Fruit fly (Drosophila melanogaster) whole organism, pupa: ENCODE results near the gene CCT2.
A peak's percentile ranks its signal among the peaks of the same experiment; 100 is the strongest.

Source experiments
- CG10348 ChIP-seq: fragments of 200-800 bp; sonication (Bioruptor generic); IDR thresholded peaks from 2 replicates; pipeline ENCODE4 v1.3.6; 2022; ENCODE audit warnings: missing biosample characterization, missing genetic modification characterization
- CG12605 ChIP-seq: fragments of 200-800 bp; sonication (Bioruptor generic); IDR thresholded peaks from 2 replicates; pipeline ENCODE4 v1.3.6; 2022; ENCODE audit warnings: missing biosample characterization, missing genetic modification characterization
- CG13204 ChIP-seq: fragments of 200-800 bp; sonication (Bioruptor generic); optimal IDR thresholded peaks from 2 replicates; lab custom pipeline; 2018; ENCODE audit warnings: missing biosample characterization, mild to moderate bottlenecking, missing genetic modification characterization, moderate library complexity
- CG14655 ChIP-seq: fragments of 200-800 bp; sonication (Bioruptor generic); optimal IDR thresholded peaks from 3 replicates; lab custom pipeline; 2017; ENCODE audit warnings: mild to moderate bottlenecking, missing biosample characterization, missing genetic modification reagents, missing genetic modification characterization
- CG15710 ChIP-seq: fragments of 200-800 bp; sonication (Bioruptor generic); optimal IDR thresholded peaks from 2 replicates; lab custom pipeline; 2018; ENCODE audit warnings: missing biosample characterization, mild to moderate bottlenecking, missing genetic modification characterization, moderate library complexity
- CG17806 ChIP-seq: fragments of 200-800 bp; sonication (Bioruptor generic); optimal IDR thresholded peaks from 2 replicates; lab custom pipeline; 2018; ENCODE audit warnings: missing biosample characterization, mild to moderate bottlenecking, missing genetic modification characterization, moderate library complexity
- CG32121 ChIP-seq: fragments of 200-800 bp; sonication (Bioruptor generic); IDR thresholded peaks from 2 replicates; pipeline ENCODE4 v1.3.6; 2022; ENCODE audit warnings: missing biosample characterization, missing genetic modification characterization
- CG34367 ChIP-seq: fragments of 200-800 bp; sonication (Bioruptor generic); optimal IDR thresholded peaks from 2 replicates; lab custom pipeline; 2018; ENCODE audit warnings: missing biosample characterization, mild to moderate bottlenecking, missing genetic modification characterization
- CG4496 ChIP-seq: fragments of 200-800 bp; sonication (Bioruptor generic); IDR thresholded peaks from 3 replicates; pipeline ENCODE4 v1.3.6; 2022; ENCODE audit warnings: missing biosample characterization, missing genetic modification characterization
- CG8159 ChIP-seq: fragments of 200-800 bp; sonication (Bioruptor generic); optimal IDR thresholded peaks from 3 replicates; lab custom pipeline; 2018; ENCODE audit warnings: missing biosample characterization, mild to moderate bottlenecking, missing genetic modification characterization, moderate library complexity
- CG8301 ChIP-seq: fragments of 200-800 bp; sonication (Bioruptor generic); optimal IDR thresholded peaks from 2 replicates; lab custom pipeline; 2018; ENCODE audit warnings: missing biosample characterization, mild to moderate bottlenecking, missing genetic modification characterization
- CG9948 ChIP-seq: fragments of 200-800 bp; sonication (Bioruptor generic); optimal IDR thresholded peaks from 2 replicates; lab custom pipeline; 2018; ENCODE audit warnings: missing biosample characterization, mild to moderate bottlenecking, missing genetic modification characterization, moderate library complexity
- D1 ChIP-seq: fragments of 200-800 bp; sonication (Bioruptor generic); optimal IDR thresholded peaks from 2 replicates; lab custom pipeline; 2018; ENCODE audit warnings: missing biosample characterization, mild to moderate bottlenecking, missing genetic modification characterization, moderate library complexity
- EcR ChIP-seq: fragments of 200-800 bp; sonication (Bioruptor generic); optimal IDR thresholded peaks from 3 replicates; lab custom pipeline; 2019; ENCODE audit warnings: missing biosample characterization, missing genetic modification characterization, mild to moderate bottlenecking, moderate library complexity, missing genetic modification reagents
- Ets98B ChIP-seq: fragments of 200-800 bp; sonication (Bioruptor generic); IDR thresholded peaks from 2 replicates; pipeline ENCODE4 v1.3.6; 2022; ENCODE audit warnings: missing biosample characterization, missing genetic modification characterization
- Pif1A ChIP-seq: fragments of 200-800 bp; sonication (Bioruptor generic); optimal IDR thresholded peaks from 3 replicates; lab custom pipeline; 2016; ENCODE audit warnings: missing biosample characterization, missing genetic modification characterization
- Pif1B ChIP-seq: fragments of 200-800 bp; sonication (Bioruptor generic); optimal IDR thresholded peaks from 3 replicates; lab custom pipeline; 2016; ENCODE audit warnings: missing biosample characterization, missing genetic modification characterization
- Snoo ChIP-seq: fragments of 200-800 bp; sonication (Bioruptor generic); optimal IDR thresholded peaks from 3 replicates; lab custom pipeline; 2017; ENCODE audit warnings: missing biosample characterization, mild to moderate bottlenecking, missing genetic modification characterization, inconsistent platforms
- fd96Ca ChIP-seq: fragments of 200-800 bp; sonication (Bioruptor generic); IDR thresholded peaks from 3 replicates; pipeline ENCODE4 v1.3.6; 2022; ENCODE audit warnings: missing biosample characterization, missing genetic modification characterization
- gl ChIP-seq: fragments of 200-800 bp; sonication (Bioruptor generic); optimal IDR thresholded peaks from 2 replicates; lab custom pipeline; 2018; ENCODE audit warnings: missing biosample characterization, mild to moderate bottlenecking, missing genetic modification characterization
- rn ChIP-seq: fragments of 200-800 bp; sonication (Bioruptor generic); IDR thresholded peaks from 2 replicates; pipeline ENCODE4 v1.3.6; 2022; ENCODE audit warnings: missing biosample characterization, missing genetic modification characterization

CCT2 gene

DNA sequence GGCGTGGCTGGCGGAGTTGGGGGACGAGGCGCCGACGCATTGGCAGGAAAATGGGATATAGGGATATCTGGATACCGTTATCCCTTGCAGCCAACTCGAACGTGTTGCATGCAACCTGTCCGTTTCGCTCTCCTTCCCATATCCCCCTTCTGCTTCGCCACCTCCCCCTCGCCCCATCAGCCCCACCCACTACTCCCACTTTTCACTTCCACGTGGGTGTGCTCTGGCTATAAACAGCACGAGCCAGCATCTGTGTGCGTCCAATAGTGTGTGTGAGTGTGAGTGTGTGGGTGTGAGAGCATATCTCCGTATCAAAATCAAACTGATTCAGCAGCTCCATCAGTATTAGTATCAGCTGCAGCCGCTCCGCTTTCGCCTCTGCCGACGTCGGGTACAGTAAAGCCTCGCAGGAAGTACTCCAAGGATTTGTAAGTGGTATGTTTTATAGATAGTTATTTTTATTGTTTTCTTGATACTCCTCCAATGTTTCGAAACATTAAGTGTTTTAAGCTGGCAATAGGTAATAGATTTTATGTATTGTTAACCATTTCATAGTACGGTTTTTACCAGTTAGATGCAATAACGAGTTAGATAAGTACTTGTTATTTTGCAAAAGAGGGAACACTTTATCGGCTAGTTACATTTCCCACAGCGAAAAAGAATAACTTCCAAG is 29.8 kb downstream of the CCT2 start:
- no peak for TF ChIP-seq gl (tag; lab: Kevin White, UChicago)
- no peak for TF ChIP-seq CG12605 (GFP tag; lab: Robert Waterston, UW)
- no peak for TF ChIP-seq rn
- TF ChIP-seq EcR (GFP tag; lab: Kevin White, UChicago), result no peak
- TF ChIP-seq CG8301 (tag; lab: Kevin White, UChicago), result peak; percentile 45
- no peak for TF ChIP-seq CG15710 (tag; lab: Kevin White, UChicago)
- TF ChIP-seq CG14655 (GFP tag; lab: Kevin White, UChicago), result peak; percentile 63
- TF ChIP-seq CG13204 (GFP tag; lab: Kevin White, UChicago), result no peak
- TF ChIP-seq CG32121 (GFP tag; lab: Robert Waterston, UW), result no peak
- TF ChIP-seq CG17806 (tag; lab: Kevin White, UChicago), result peak; percentile 18
- no peak for TF ChIP-seq D1
- TF ChIP-seq Ets98B, result no peak
- no peak for TF ChIP-seq CG9948 (tag; lab: Kevin White, UChicago)
- no peak for TF ChIP-seq Pif1B (GFP tag; lab: Kevin White, UChicago)
- TF ChIP-seq CG10348 (GFP tag; lab: Robert Waterston, UW), result no peak
- 0 out of 3 replicates have a peak, but pooled peaks have one; percentile 38 for TF ChIP-seq CG4496
- TF ChIP-seq Snoo (tag; lab: Kevin White, UChicago), result no peak
- peak; percentile 46; the same call in 1 of the 3 replicates for TF ChIP-seq fd96Ca (GFP tag; lab: Robert Waterston, UW)
- TF ChIP-seq CG8159 (tag; lab: Kevin White, UChicago), result peak; percentile 47
- TF ChIP-seq Pif1A, result no peak
- no peak for TF ChIP-seq CG34367 (tag; lab: Kevin White, UChicago)
- TF ChIP-seq, all 21 proteins: peak for 6

DNA sequence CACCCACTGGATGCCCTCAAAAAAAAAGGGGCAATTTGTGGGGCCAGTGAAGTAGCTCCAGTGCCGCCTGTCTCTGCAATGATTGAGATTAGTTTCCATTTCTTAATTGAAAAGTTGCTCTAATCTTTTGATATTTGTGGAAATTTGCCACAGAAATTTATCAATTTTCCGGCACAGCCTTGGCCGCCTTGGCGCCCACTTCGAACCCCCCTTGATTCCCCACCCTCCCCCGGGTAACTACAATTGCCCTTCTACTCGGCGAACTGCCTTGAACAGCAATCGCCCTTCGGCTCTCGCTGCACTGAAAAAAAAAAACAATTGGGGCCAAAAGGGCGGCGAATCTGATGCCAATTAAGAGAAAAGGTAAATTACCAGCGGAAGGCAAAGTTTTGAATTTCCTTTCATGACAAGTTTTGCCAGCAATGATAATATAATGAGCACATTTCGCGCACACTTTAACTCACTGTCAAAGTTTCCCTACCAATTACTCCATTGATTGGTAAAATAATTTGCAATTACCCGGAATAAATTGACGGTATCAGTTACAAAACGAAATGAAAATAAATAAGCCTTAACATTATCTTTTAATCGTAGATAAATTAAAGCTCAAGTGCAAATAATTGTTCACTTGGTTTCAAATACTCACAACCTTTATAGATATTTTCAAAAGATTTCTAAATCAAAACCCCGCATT is 30.5 kb downstream of the CCT2 start:
- TF ChIP-seq Pif1B (GFP tag; lab: Kevin White, UChicago) (no peak), gl (tag; lab: Kevin White, UChicago) (no peak), CG13204 (GFP tag; lab: Kevin White, UChicago) (no peak), CG4496 (no peak), Pif1A (no peak), fd96Ca (GFP tag; lab: Robert Waterston, UW) (no peak), CG14655 (GFP tag; lab: Kevin White, UChicago) (peak; percentile 1)

DNA sequence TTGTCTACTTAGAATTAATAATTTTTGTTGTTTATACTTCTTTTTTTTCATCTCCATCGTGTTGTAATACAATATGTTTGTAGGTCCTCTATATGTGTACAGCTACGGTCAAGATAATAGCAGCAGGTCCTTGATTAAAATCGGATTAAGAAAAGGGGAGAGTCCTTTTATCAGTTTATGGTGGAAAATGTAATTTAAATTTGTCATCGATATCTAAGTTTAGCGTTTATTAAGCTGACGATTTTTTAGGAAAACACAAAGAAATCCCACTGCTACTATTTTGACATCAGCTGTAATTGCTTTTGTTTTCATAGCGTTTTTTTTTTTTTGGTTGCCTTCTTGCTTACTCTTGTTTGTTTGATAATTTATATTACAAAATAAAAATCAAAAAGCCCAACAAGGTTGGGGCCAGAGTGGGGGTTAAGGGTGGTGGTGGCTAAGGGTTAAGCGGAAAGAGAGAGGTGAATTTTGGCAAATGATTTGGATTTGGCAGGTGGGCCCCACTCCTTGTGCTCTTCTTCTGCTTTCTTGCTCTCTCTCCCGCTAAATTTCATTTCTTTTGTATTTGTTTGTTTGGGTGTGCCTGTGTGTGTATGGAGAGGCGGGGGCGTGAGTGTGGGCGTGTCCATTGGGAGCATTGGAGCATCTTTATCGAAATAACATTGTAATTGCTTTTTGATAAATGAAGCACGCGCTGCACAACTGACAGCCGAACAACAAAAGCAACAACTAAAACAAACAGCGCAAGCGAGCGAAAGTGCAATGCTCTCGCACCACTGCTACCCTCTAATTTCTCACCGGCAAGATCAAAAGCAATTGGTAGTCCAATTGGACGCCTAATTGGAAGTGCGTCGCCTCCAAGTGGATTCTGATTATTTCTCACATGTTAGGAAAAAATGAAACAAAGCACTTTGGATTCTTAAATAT is 31.8 kb downstream of the CCT2 start:
- TF ChIP-seq rn, result no peak
- TF ChIP-seq D1, result no peak
- no peak for TF ChIP-seq CG13204 (GFP tag; lab: Kevin White, UChicago)
- no peak for TF ChIP-seq CG10348 (GFP tag; lab: Robert Waterston, UW)
- TF ChIP-seq CG32121 (GFP tag; lab: Robert Waterston, UW), result peak; percentile 29; the same call in 1 of the 2 replicates
- TF ChIP-seq CG17806 (tag; lab: Kevin White, UChicago), result peak; percentile 29
- no peak for TF ChIP-seq CG34367 (tag; lab: Kevin White, UChicago)
- no peak for TF ChIP-seq Ets98B
- TF ChIP-seq Pif1B (GFP tag; lab: Kevin White, UChicago), result peak; percentile 16
- TF ChIP-seq Snoo (tag; lab: Kevin White, UChicago), result peak; percentile 35
- TF ChIP-seq CG15710 (tag; lab: Kevin White, UChicago), result peak; percentile 21
- 0 out of 3 replicates have a peak, but pooled peaks have one; percentile 27 for TF ChIP-seq CG4496
- no peak for TF ChIP-seq fd96Ca (GFP tag; lab: Robert Waterston, UW)
- TF ChIP-seq Pif1A, result peak; percentile 28
- no peak for TF ChIP-seq CG12605 (GFP tag; lab: Robert Waterston, UW)
- no peak for TF ChIP-seq EcR (GFP tag; lab: Kevin White, UChicago)
- peak; percentile 36 for TF ChIP-seq CG8301 (tag; lab: Kevin White, UChicago)
- TF ChIP-seq CG9948 (tag; lab: Kevin White, UChicago), result peak; percentile 34
- TF ChIP-seq gl (tag; lab: Kevin White, UChicago), result no peak
- TF ChIP-seq CG8159 (tag; lab: Kevin White, UChicago), result peak; percentile 53
- peak; percentile 39 for TF ChIP-seq CG14655 (GFP tag; lab: Kevin White, UChicago)

DNA sequence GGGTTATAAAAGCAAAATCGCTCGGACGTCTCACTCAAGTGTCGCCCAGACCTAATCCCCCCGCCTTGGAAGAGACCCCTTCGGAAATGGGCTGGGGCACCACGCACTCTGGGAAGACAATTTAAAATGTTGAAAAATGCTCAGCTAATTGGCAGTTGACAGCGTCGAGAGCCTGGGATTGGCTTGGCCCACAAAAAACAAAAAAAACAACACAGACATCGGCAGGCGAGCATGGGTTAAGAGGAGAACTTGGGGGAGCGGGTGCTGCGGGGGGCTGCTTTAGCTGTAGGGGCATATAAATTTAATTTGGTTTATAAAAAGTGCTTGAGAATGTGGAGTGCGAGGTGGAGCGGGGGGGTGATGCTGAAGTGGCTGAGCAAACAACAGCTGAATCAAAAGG is 33.2 kb downstream of the CCT2 start:
- no peak for TF ChIP-seq rn
- TF ChIP-seq fd96Ca (GFP tag; lab: Robert Waterston, UW), result 0 out of 3 replicates have a peak, but pooled peaks have one; percentile 27
